Worm (Caenorhabditis elegans): Measurements from ENCODE around the gene Y17G7B.18.

DNA sequence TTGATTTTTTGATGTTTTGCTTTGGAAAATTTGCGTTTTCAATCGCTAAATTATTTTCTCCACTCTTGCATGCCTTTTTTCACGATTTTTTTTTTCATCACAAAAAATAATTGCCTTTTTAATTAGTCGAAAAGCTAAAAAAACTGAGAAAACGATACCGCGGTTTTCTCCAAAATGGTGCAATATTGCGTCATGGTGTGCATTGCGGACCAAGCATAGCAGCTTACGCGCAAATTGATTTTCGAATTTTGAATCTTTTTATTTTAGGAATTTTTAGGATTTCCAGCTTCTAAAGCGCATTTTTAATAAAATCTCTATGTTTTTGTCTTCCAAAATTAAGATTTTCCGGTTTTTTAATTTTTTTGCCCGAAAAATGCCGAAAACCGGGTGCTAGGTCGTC lies 42.6 kb upstream of the Y17G7B.18 start:
- TF ChIP-seq ama-1 (optimal IDR thresholded peaks at IDR 0.05) (no peak), lin-35 (GFP tag; optimal IDR thresholded peaks at IDR 0.05) (no peak), skn-1 (tag; optimal IDR thresholded peaks at IDR 0.05) (no peak), rnt-1 (tag; optimal IDR thresholded peaks at IDR 0.05) (no peak), egl-27 (tag; optimal IDR thresholded peaks at IDR 0.05) (no peak), blmp-1 (tag; optimal IDR thresholded peaks at IDR 0.05) (no peak), elt-3 (tag; optimal IDR thresholded peaks at IDR 0.05) (no peak), egl-13 (tag; optimal IDR thresholded peaks at IDR 0.05) (no peak), nhr-76 (tag; optimal IDR thresholded peaks at IDR 0.05) (no peak), unc-62 (GFP tag; optimal IDR thresholded peaks at IDR 0.05) (no peak), nhr-12 (tag; optimal IDR thresholded peaks at IDR 0.05) (no peak)

All from whole organism, L1 larva.